Fruit fly (Drosophila melanogaster): ENCODE results near the gene CG42729.

- TF ChIP-seq CG8478 (optimal IDR thresholded peaks at IDR 0.05) (no peak), CTCF (optimal IDR thresholded peaks at IDR 0.05) (no peak)
Measured at dm6 chr3L:15508233-15508632, 19.1 kb downstream of the CG42729 start, which contains the start of gene CG7841.

All from S2 (cell line).